Fruit fly (Drosophila melanogaster): Measurements from ENCODE around the gene tbrd-1.

DNA sequence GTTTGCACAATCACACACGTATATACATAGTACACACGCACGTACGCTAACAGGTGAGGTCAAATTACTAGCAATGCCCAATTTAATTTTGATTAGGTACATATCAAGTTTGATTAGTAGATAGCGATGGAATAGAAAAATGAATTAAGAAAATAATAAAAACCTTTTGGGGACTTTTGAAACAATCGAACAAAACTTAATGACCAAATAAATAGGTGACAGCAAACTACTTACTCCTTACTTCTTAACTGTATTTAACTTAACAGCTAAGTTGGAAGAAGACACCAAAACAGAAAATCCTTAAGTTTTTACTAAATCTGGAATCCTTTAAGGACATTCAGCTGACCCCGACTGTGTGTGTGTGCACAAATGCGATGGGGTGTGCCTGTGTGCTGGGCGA, 8.7 kb upstream of the tbrd-1 start:
- TF ChIP-seq usp (GFP tag; optimal IDR thresholded peaks at IDR 0.05) (no peak), pan (optimal IDR thresholded peaks at IDR 0.05) (no peak), psq (optimal IDR thresholded peaks at IDR 0.05) (no peak), EcR (GFP tag; optimal IDR thresholded peaks at IDR 0.05) (no peak)
